Worm (Caenorhabditis elegans) whole organism, midembryonic: Measurements from ENCODE around the gene col-117.

Experiments used
- cog-1 ChIP-seq: sonication (generic microtip); optimal IDR thresholded peaks from 2 replicates; lab custom pipeline; 2016; ENCODE audit warnings: missing genetic modification characterization, missing compliant biosample characterization
- flt-1 ChIP-seq: fragments of 200-800 bp; sonication (Bioruptor generic); IDR thresholded peaks from 2 replicates; pipeline ENCODE4 v1.3.6; 2022; ENCODE audit warnings: missing genetic modification characterization, missing compliant biosample characterization
- klf-2 ChIP-seq: fragments of 200-800 bp; sonication (Bioruptor generic); conservative IDR thresholded peaks from 2 replicates; pipeline ENCODE4 v1.3.6; 2022; ENCODE audit warnings: missing genetic modification reagents, missing genetic modification characterization, missing compliant biosample characterization
- med-1 ChIP-seq: sonication (generic microtip); optimal IDR thresholded peaks from 2 replicates; lab custom pipeline; 2017; ENCODE audit warnings: missing genetic modification characterization, mild to moderate bottlenecking, missing compliant biosample characterization, antibody characterized with exemption, missing genetic modification reagents; ENCODE audit not compliant: insufficient read depth
- ref-1 ChIP-seq: fragments of 200-800 bp; sonication (Bioruptor generic); conservative IDR thresholded peaks from 2 replicates; pipeline ENCODE4 v1.3.6; 2022; ENCODE audit warnings: missing genetic modification reagents, missing genetic modification characterization, missing compliant biosample characterization
- tab-1 ChIP-seq: fragments of 200-800 bp; sonication (Bioruptor generic); IDR thresholded peaks from 2 replicates; pipeline ENCODE4 v1.3.6; 2022; ENCODE audit warnings: missing genetic modification characterization, missing compliant biosample characterization
- ztf-23 ChIP-seq: fragments of 200-800 bp; sonication (Bioruptor generic); IDR thresholded peaks from 2 replicates; pipeline ENCODE4 v1.3.6; 2022; ENCODE audit warnings: missing genetic modification reagents, missing genetic modification characterization, missing compliant biosample characterization
- ztf-29 ChIP-seq: fragments of 200-800 bp; sonication (Bioruptor generic); IDR thresholded peaks from 2 replicates; pipeline ENCODE4 v1.3.6; 2022; ENCODE audit warnings: missing genetic modification reagents, missing genetic modification characterization, missing compliant biosample characterization

DNA sequence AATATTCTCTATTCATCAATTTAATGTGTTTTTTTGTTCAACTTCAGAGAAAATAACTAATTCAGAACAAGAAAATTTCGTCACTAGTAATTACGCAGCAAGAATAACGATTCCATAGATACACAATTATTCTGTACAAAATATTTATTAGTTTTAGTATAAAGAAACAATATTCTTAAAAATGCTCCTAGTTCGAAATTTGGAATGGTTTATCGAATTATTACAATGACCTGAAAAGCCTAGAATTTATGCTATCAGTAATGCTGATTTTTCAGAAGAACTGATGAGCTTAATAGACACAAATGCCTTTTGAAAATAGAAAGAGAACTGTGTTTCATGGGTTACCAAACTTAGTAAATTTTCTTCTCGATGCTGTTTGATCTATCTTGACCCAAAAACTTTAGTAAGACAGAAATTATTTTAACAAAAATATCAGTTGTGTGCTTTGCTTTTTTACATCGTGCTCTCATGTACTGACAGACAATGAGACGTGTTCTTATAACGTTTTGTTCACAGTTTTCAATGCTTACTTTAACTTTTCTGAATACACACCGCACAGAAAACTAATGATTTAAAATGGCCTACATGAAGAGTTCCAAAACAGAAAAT is 2.1 kb upstream of the col-117 start:
- no peak for TF ChIP-seq flt-1 (GFP tag; lab: Robert Waterston, UW)
- TF ChIP-seq ztf-23: no peak
- no peak for TF ChIP-seq med-1 (GFP tag; lab: Kevin White, UChicago)
- TF ChIP-seq tab-1 (GFP tag; lab: Robert Waterston, UW): no peak
- TF ChIP-seq klf-2 (GFP tag; lab: Robert Waterston, UW): no peak
- TF ChIP-seq cog-1 (tag; lab: Kevin White, UChicago): no peak
- TF ChIP-seq ref-1 (GFP tag; lab: Robert Waterston, UW): no peak
- no peak for TF ChIP-seq ztf-29
